Worm (Caenorhabditis elegans) whole organism, L2 larva: ENCODE measurements around the gene F02E8.4.

ENCODE experiments used
- blmp-1 ChIP-seq: sonication (generic microtip); optimal IDR thresholded peaks from 2 replicates; lab custom pipeline; 2017; ENCODE audit warnings: missing genetic modification characterization, mild to moderate bottlenecking, missing compliant biosample characterization, antibody characterized with exemption, moderate library complexity; ENCODE audit not compliant: insufficient read depth
- ceh-82 ChIP-seq: fragments of 150-350 bp; optimal IDR thresholded peaks from 2 replicates; lab custom pipeline; 2014; ENCODE audit warnings: missing biosample characterization, missing genetic modification characterization
- nhr-12 ChIP-seq: fragments of 150-350 bp; optimal IDR thresholded peaks from 2 replicates; lab custom pipeline; 2014; ENCODE audit warnings: missing biosample characterization, missing genetic modification characterization
- nhr-237 ChIP-seq: fragments of 150-350 bp; optimal IDR thresholded peaks from 2 replicates; lab custom pipeline; 2014; ENCODE audit warnings: missing biosample characterization, missing genetic modification characterization
- skn-1 ChIP-seq: sonication (generic microtip); optimal IDR thresholded peaks from 2 replicates; lab custom pipeline; 2017; ENCODE audit warnings: missing biosample characterization, missing genetic modification characterization
- snpc-4 ChIP-seq: fragments of 150-350 bp; optimal IDR thresholded peaks from 2 replicates; lab custom pipeline; 2014; ENCODE audit warnings: missing biosample characterization, missing genetic modification characterization
- ztf-1 ChIP-seq: fragments of 200-800 bp; sonication (Bioruptor generic); conservative IDR thresholded peaks from 2 replicates; pipeline ENCODE4 v1.3.6; 2022; ENCODE audit warnings: missing genetic modification characterization, missing compliant biosample characterization

ce11 chrX:4415289-4415688, 38.6 kb upstream of the F02E8.4 start:
- TF ChIP-seq nhr-12 (no peak), snpc-4 (tag; lab: Kevin White, UChicago) (no peak), ztf-1 (GFP tag; lab: Robert Waterston, UW) (no peak), blmp-1 (no peak), skn-1 (tag; lab: Kevin White, UChicago) (no peak), nhr-237 (tag; lab: Kevin White, UChicago) (no peak), ceh-82 (no peak)
